Worm (Caenorhabditis elegans): ENCODE measurements around the gene cest-32.

DNA sequence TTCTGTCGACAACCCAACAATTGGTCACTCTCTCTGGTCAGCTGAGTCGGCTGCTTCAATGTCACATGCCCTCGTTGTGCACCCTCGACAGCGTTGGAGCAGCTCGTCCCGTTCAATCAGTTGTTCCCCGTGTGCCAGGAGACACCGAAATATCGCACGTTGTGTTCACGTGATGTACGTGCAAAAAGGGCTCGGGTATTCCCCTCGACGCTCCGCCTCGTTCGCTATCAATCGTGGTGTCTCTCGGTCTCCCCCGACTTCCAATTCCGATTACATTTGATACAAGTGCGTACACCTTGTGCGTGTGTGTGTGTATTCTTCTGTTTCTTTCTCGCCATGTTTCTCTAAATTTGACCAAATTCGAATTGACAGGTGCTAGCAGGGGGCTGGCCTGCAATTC lies 37.8 kb upstream of the cest-32 start:
- TF ChIP-seq unc-62 (GFP tag; optimal IDR thresholded peaks at IDR 0.05 in 1 of 2) (peak in 1 of 2 experiments; percentile 93), unc-62 (tag; optimal IDR thresholded peaks at IDR 0.05) (no peak), daf-8 (GFP tag; IDR thresholded peaks at IDR 0.05) (no peak), ztf-7 (tag; optimal IDR thresholded peaks at IDR 0.05) (no peak), mxl-3 (GFP tag; optimal IDR thresholded peaks at IDR 0.05) (peak; percentile 92), nhr-237 (tag; optimal IDR thresholded peaks at IDR 0.05) (no peak), Y5F2A.4 (GFP tag; optimal IDR thresholded peaks at IDR 0.05) (no peak)
